Worm (Caenorhabditis elegans): Measurements from ENCODE around the gene nhr-197.

- TF ChIP-seq him-1 (tag; optimal IDR thresholded peaks at IDR 0.05) (no peak), dao-5 (tag; optimal IDR thresholded peaks at IDR 0.05) (no peak), W03F9.2 (tag; optimal IDR thresholded peaks at IDR 0.05) (no peak)
Measured at ce11 chrV:15707982-15708381, 20.2 kb downstream of the nhr-197 start.

Data from whole organism, L4/young adult.